Worm (Caenorhabditis elegans): ENCODE data around the gene C56G2.4.

Gene C56G2.4

DNA sequence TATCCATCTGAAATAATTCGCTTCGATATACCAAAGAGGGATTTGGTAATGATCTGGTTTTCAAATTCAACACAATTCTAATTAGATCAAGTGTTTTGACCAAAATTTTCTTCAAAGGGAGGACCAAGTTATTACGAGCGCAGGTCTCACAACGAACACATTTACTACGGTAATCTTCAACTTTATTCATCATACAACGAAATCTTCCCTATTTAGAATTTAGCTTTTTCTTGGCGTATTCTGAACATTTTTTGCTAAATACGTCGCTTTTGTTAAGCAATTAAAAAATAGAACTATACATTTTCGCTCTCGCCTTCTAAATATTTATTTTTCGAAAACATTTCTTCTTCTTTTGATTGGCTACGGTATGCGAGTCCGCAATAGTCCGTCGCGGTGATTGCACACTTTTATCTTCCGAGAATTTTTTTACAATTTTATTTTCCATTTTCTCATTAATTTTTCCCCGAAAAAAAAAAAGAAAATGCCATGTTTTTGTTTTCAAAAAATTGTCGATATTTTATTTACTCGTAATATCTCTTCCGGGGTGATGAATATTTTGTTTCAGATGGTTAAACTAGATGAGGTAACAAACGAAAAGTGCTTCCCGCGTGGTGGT, 51.6 kb downstream of the C56G2.4 start, which contains the start of gene let-716:
let-716 (plus strand) TSS at position 566 of the 616 bp plus-strand sequence.
- no peak for TF ChIP-seq unc-62 (GFP tag; optimal IDR thresholded peaks at IDR 0.05)

Data from whole organism, dauer.